Worm (Caenorhabditis elegans) whole organism, early embryonic: Measurements from ENCODE around the gene F55C12.6.

Experiments used
- F13C5.2 ChIP-seq: sonication (generic microtip); optimal IDR thresholded peaks from 2 replicates; lab custom pipeline; 2017; ENCODE audit warnings: mild to moderate bottlenecking, missing genetic modification characterization, inconsistent platforms, missing compliant biosample characterization
- ama-1 ChIP-seq: fragments of 150-350 bp; optimal IDR thresholded peaks from 2 replicates; lab custom pipeline; 2014
- ceh-13 ChIP-seq: fragments of 200-800 bp; sonication (Bioruptor generic); optimal IDR thresholded peaks from 2 replicates; lab custom pipeline; 2018; ENCODE audit warnings: mild to moderate bottlenecking, missing genetic modification characterization, missing compliant biosample characterization
- ceh-36 ChIP-seq: sonication (generic microtip); optimal IDR thresholded peaks from 2 replicates; lab custom pipeline; 2016; ENCODE audit warnings: missing genetic modification characterization, inconsistent platforms, missing compliant biosample characterization
- hmbx-1 ChIP-seq: sonication (generic microtip); optimal IDR thresholded peaks from 2 replicates; lab custom pipeline; 2016; ENCODE audit warnings: mild to moderate bottlenecking, missing genetic modification characterization, missing compliant biosample characterization
- hnd-1 ChIP-seq: sonication (generic microtip); optimal IDR thresholded peaks from 2 replicates; lab custom pipeline; 2016; ENCODE audit warnings: missing genetic modification characterization, missing compliant biosample characterization
- pes-1 ChIP-seq: fragments of 200-800 bp; sonication (Bioruptor generic); IDR thresholded peaks from 2 replicates; pipeline ENCODE4 v1.3.6; 2022; ENCODE audit warnings: missing genetic modification reagents, missing genetic modification characterization, missing compliant biosample characterization
- tbx-11 ChIP-seq: fragments of 200-800 bp; sonication (Bioruptor generic); IDR thresholded peaks from 2 replicates; pipeline ENCODE4 v1.3.6; 2022; ENCODE audit warnings: missing genetic modification characterization, missing compliant biosample characterization
- tra-4 ChIP-seq: sonication (generic microtip); optimal IDR thresholded peaks from 2 replicates; lab custom pipeline; 2017; ENCODE audit warnings: missing genetic modification characterization, missing compliant biosample characterization

ce11 chrII:5866920-5867319, 9.0 kb downstream of the F55C12.6 start:
- TF ChIP-seq ama-1 (lab: Kevin White, UChicago) (no peak), pes-1 (GFP tag; lab: Robert Waterston, UW) (no peak), hmbx-1 (tag; lab: Kevin White, UChicago) (no peak), F13C5.2 (no peak), ceh-36 (tag; lab: Kevin White, UChicago) (no peak), tbx-11 (GFP tag; lab: Robert Waterston, UW) (no peak), tra-4 (tag; lab: Kevin White, UChicago) (no peak), hnd-1 (tag; lab: Kevin White, UChicago) (no peak), ceh-13 (GFP tag; lab: Kevin White, UChicago) (no peak)
